Fruit fly (Drosophila melanogaster) whole organism, adult: ENCODE measurements around the gene SerRS-m.

Experiments
- CG11617 ChIP-seq: fragments of 200-800 bp; sonication (Bioruptor generic); optimal IDR thresholded peaks from 2 replicates; lab custom pipeline; 2017; ENCODE audit warnings: mild to moderate bottlenecking, missing biosample characterization, missing genetic modification reagents, missing genetic modification characterization
- CG12768 ChIP-seq: fragments of 200-800 bp; sonication (Bioruptor generic); optimal IDR thresholded peaks from 2 replicates; lab custom pipeline; 2017; ENCODE audit warnings: missing biosample characterization, missing genetic modification characterization, mild to moderate bottlenecking, moderate library complexity, missing genetic modification reagents
- CG14711 ChIP-seq: fragments of 200-800 bp; sonication (Bioruptor generic); optimal IDR thresholded peaks from 2 replicates; lab custom pipeline; 2018; ENCODE audit warnings: missing biosample characterization, mild to moderate bottlenecking, missing genetic modification characterization, moderate library complexity
- CG1620 ChIP-seq: fragments of 200-800 bp; sonication (Bioruptor generic); optimal IDR thresholded peaks from 2 replicates; lab custom pipeline; 2016; ENCODE audit warnings: missing biosample characterization, missing genetic modification characterization
- CG33017 ChIP-seq: fragments of 200-800 bp; sonication (Bioruptor generic); optimal IDR thresholded peaks from 2 replicates; lab custom pipeline; 2018; ENCODE audit warnings: missing biosample characterization, mild to moderate bottlenecking, missing genetic modification characterization, moderate library complexity
- CG5204 ChIP-seq: fragments of 200-800 bp; sonication (Bioruptor generic); optimal IDR thresholded peaks from 2 replicates; lab custom pipeline; 2016; ENCODE audit warnings: missing biosample characterization, missing genetic modification characterization
- CG7045 ChIP-seq: fragments of 200-800 bp; sonication (Bioruptor generic); optimal IDR thresholded peaks from 2 replicates; lab custom pipeline; 2017; ENCODE audit warnings: missing biosample characterization, mild to moderate bottlenecking, missing genetic modification characterization
- CG7101 ChIP-seq: fragments of 200-800 bp; sonication (Bioruptor generic); optimal IDR thresholded peaks from 2 replicates; lab custom pipeline; 2018; ENCODE audit warnings: missing biosample characterization, mild to moderate bottlenecking, missing genetic modification characterization, moderate library complexity
- Clk ChIP-seq: fragments of 200-800 bp; sonication (Bioruptor generic); optimal IDR thresholded peaks from 2 replicates; lab custom pipeline; 2017; ENCODE audit warnings: missing biosample characterization, missing genetic modification characterization
- Crg-1 ChIP-seq: fragments of 200-800 bp; sonication (Bioruptor generic); optimal IDR thresholded peaks from 2 replicates; lab custom pipeline; 2016; ENCODE audit warnings: missing biosample characterization, missing genetic modification characterization
- Hr96 ChIP-seq: fragments of 200-800 bp; sonication (Bioruptor generic); optimal IDR thresholded peaks from 2 replicates; lab custom pipeline; 2016; ENCODE audit warnings: missing biosample characterization, missing genetic modification characterization
- Mnt ChIP-seq: fragments of 200-800 bp; sonication (Bioruptor generic); optimal IDR thresholded peaks from 2 replicates; lab custom pipeline; 2016; ENCODE audit warnings: missing biosample characterization, mild to moderate bottlenecking, missing genetic modification characterization
- bab1 ChIP-seq: fragments of 200-800 bp; sonication (Bioruptor generic); optimal IDR thresholded peaks from 3 replicates; lab custom pipeline; 2019; ENCODE audit warnings: missing biosample characterization, mild to moderate bottlenecking, missing genetic modification characterization, moderate library complexity
- cic ChIP-seq: fragments of 200-800 bp; sonication (Bioruptor generic); optimal IDR thresholded peaks from 2 replicates; lab custom pipeline; 2017; ENCODE audit warnings: missing biosample characterization, mild to moderate bottlenecking, missing genetic modification characterization, moderate library complexity
- cnc ChIP-seq, 2 experiments: fragments of >200 bp; optimal IDR thresholded peaks; 2 replicates each; lab custom pipeline; 2017
- kay ChIP-seq: fragments of 200-800 bp; sonication (Bioruptor generic); peaks from one replicate; lab custom pipeline; 2016; ENCODE audit warnings: missing biosample characterization, missing genetic modification characterization, borderline replicate concordance
- ovo ChIP-seq: fragments of 200-800 bp; sonication (Bioruptor generic); optimal IDR thresholded peaks from 2 replicates; lab custom pipeline; 2016; ENCODE audit warnings: missing biosample characterization, missing genetic modification characterization
- pad ChIP-seq: fragments of 200-800 bp; sonication (Bioruptor generic); optimal IDR thresholded peaks from 3 replicates; lab custom pipeline; 2017; ENCODE audit warnings: missing biosample characterization, missing genetic modification characterization, mild to moderate bottlenecking, moderate library complexity, missing genetic modification reagents
- tj ChIP-seq: fragments of 200-800 bp; sonication (Bioruptor generic); optimal IDR thresholded peaks from 3 replicates; lab custom pipeline; 2017; ENCODE audit warnings: missing biosample characterization, mild to moderate bottlenecking, missing genetic modification characterization, moderate library complexity
- toe ChIP-seq: fragments of 200-800 bp; sonication (Bioruptor generic); optimal IDR thresholded peaks from 2 replicates; lab custom pipeline; 2016; ENCODE audit warnings: missing biosample characterization, missing genetic modification characterization

SerRS-m gene

dm6 chr3R:15340052-15340732 lies at the start of gene SerRS-m:
Gene SerRS-m (plus strand): TSS chr3R:15340667.
- TF ChIP-seq ovo (GFP tag; lab: Kevin White, UChicago) = peak; percentile 43
- TF ChIP-seq Crg-1 (GFP tag; lab: Kevin White, UChicago) = no peak
- peak; percentile 1 for TF ChIP-seq CG11617
- no peak for TF ChIP-seq Mnt (GFP tag; lab: Kevin White, UChicago)
- TF ChIP-seq bab1 (GFP tag; lab: Kevin White, UChicago) = peak; percentile 5
- no peak for TF ChIP-seq CG7045

dm6 chr3R:15291551-15292223 lies 48.8 kb upstream of the SerRS-m start:
- TF ChIP-seq Crg-1 (GFP tag; lab: Kevin White, UChicago) = peak; percentile 15
- peak; percentile 15 for TF ChIP-seq pad
- TF ChIP-seq bab1 (GFP tag; lab: Kevin White, UChicago) = peak; percentile 7
- TF ChIP-seq Hr96 (GFP tag; lab: Kevin White, UChicago) = no peak

- TF ChIP-seq CG1620 (GFP tag; lab: Kevin White, UChicago) = no peak
- TF ChIP-seq ovo (GFP tag; lab: Kevin White, UChicago) = no peak
- peak; percentile 81 for TF ChIP-seq pad
- no peak for TF ChIP-seq CG33017 (tag; lab: Kevin White, UChicago)
- peak; percentile 35 for TF ChIP-seq kay (GFP tag; lab: Kevin White, UChicago)
- TF ChIP-seq Clk = peak; percentile 5
Observed at dm6 chr3R:15292241-15293004, 48.0 kb upstream of the SerRS-m start.

dm6 chr3R:15293005-15293877 lies 47.2 kb upstream of the SerRS-m start:
- no peak for TF ChIP-seq ovo (GFP tag; lab: Kevin White, UChicago)
- peak; percentile 26 for TF ChIP-seq bab1 (GFP tag; lab: Kevin White, UChicago)
- no peak for TF ChIP-seq CG14711
- no peak for TF ChIP-seq toe (GFP tag; lab: Kevin White, UChicago)
- no peak for TF ChIP-seq CG7101 (tag; lab: Kevin White, UChicago)
- no peak for TF ChIP-seq CG5204 (GFP tag; lab: Kevin White, UChicago)
- TF ChIP-seq Hr96 (GFP tag; lab: Kevin White, UChicago) = no peak
- no peak for TF ChIP-seq CG7045
- no peak for TF ChIP-seq Mnt (GFP tag; lab: Kevin White, UChicago)
- TF ChIP-seq cic (GFP tag; lab: Kevin White, UChicago) = no peak
- TF ChIP-seq Crg-1 (GFP tag; lab: Kevin White, UChicago) = no peak
- TF ChIP-seq tj = peak; percentile 71
- no peak for TF ChIP-seq CG33017 (tag; lab: Kevin White, UChicago)
- no peak for TF ChIP-seq Clk
- TF ChIP-seq CG12768 (GFP tag; lab: Kevin White, UChicago) = no peak
- peak; percentile 22 for TF ChIP-seq CG1620 (GFP tag; lab: Kevin White, UChicago)
- TF ChIP-seq cnc (optimal IDR thresholded peaks at IDR 0.05; lab: Kevin White, UChicago) = no peak
- TF ChIP-seq CG11617 = peak; percentile 1
- no peak for TF ChIP-seq kay (GFP tag; lab: Kevin White, UChicago)
- peak; percentile 80 for TF ChIP-seq pad

- TF ChIP-seq CG33017 (tag; lab: Kevin White, UChicago) (no peak), CG5204 (GFP tag; lab: Kevin White, UChicago) (no peak), kay (GFP tag; lab: Kevin White, UChicago) (no peak), CG7045 (no peak), CG14711 (no peak), CG11617 (no peak), Clk (no peak), cnc (optimal IDR thresholded peaks at IDR 0.05; lab: Kevin White, UChicago) (no peak), Mnt (GFP tag; lab: Kevin White, UChicago) (no peak), toe (GFP tag; lab: Kevin White, UChicago) (no peak), CG7101 (tag; lab: Kevin White, UChicago) (no peak), cic (GFP tag; lab: Kevin White, UChicago) (no peak)
Observed at dm6 chr3R:15293878-15294350, 46.6 kb upstream of the SerRS-m start.

dm6 chr3R:15297904-15298303 lies 42.6 kb upstream of the SerRS-m start:
- TF ChIP-seq kay (GFP tag; lab: Kevin White, UChicago) = peak; percentile 95
- no peak for TF ChIP-seq CG33017 (tag; lab: Kevin White, UChicago)
- no peak for TF ChIP-seq CG1620 (GFP tag; lab: Kevin White, UChicago)
- peak; percentile 36 for TF ChIP-seq CG12768 (GFP tag; lab: Kevin White, UChicago)
- TF ChIP-seq Clk = no peak
- TF ChIP-seq Hr96 (GFP tag; lab: Kevin White, UChicago) = no peak
- TF ChIP-seq Mnt (GFP tag; lab: Kevin White, UChicago) = peak; percentile 45
- peak; percentile 50 for TF ChIP-seq cic (GFP tag; lab: Kevin White, UChicago)
- TF ChIP-seq bab1 (GFP tag; lab: Kevin White, UChicago) = no peak
- no peak for TF ChIP-seq CG7101 (tag; lab: Kevin White, UChicago)
- TF ChIP-seq cnc (optimal IDR thresholded peaks at IDR 0.05; lab: Kevin White, UChicago) = no peak
- TF ChIP-seq pad = peak; percentile 26
- no peak for TF ChIP-seq CG11617
- TF ChIP-seq Crg-1 (GFP tag; lab: Kevin White, UChicago) = no peak
- TF ChIP-seq toe (GFP tag; lab: Kevin White, UChicago) = no peak
- TF ChIP-seq ovo (GFP tag; lab: Kevin White, UChicago) = no peak
- no peak for TF ChIP-seq tj
